Worm (Caenorhabditis elegans) whole organism, early embryonic: ENCODE measurements around the gene ymel-1.

Experiments
- B0310.2 ChIP-seq: sonication (generic microtip); optimal IDR thresholded peaks from 2 replicates; lab custom pipeline; 2016; ENCODE audit warnings: mild to moderate bottlenecking, missing genetic modification characterization, missing compliant biosample characterization
- ama-1 ChIP-seq: fragments of 150-350 bp; optimal IDR thresholded peaks from 2 replicates; lab custom pipeline; 2014
- ceh-13 ChIP-seq: fragments of 200-800 bp; sonication (Bioruptor generic); optimal IDR thresholded peaks from 2 replicates; lab custom pipeline; 2018; ENCODE audit warnings: mild to moderate bottlenecking, missing genetic modification characterization, missing compliant biosample characterization
- ceh-36 ChIP-seq: sonication (generic microtip); optimal IDR thresholded peaks from 2 replicates; lab custom pipeline; 2016; ENCODE audit warnings: missing genetic modification characterization, inconsistent platforms, missing compliant biosample characterization
- ets-7 ChIP-seq: sonication (generic microtip); optimal IDR thresholded peaks from 2 replicates; lab custom pipeline; 2016; ENCODE audit warnings: missing genotype, missing genetic modification characterization, missing compliant biosample characterization
- flt-1 ChIP-seq: fragments of 200-800 bp; sonication (Bioruptor generic); IDR thresholded peaks from 2 replicates; pipeline ENCODE4 v1.3.6; 2022; ENCODE audit warnings: missing genetic modification characterization, missing compliant biosample characterization
- hmg-4 ChIP-seq: fragments of 200-800 bp; sonication (Bioruptor generic); optimal IDR thresholded peaks from 2 replicates; lab custom pipeline; 2018; ENCODE audit warnings: mild to moderate bottlenecking, missing genetic modification characterization, missing compliant biosample characterization
- hnd-1 ChIP-seq: sonication (generic microtip); optimal IDR thresholded peaks from 2 replicates; lab custom pipeline; 2016; ENCODE audit warnings: missing genetic modification characterization, missing compliant biosample characterization
- tbx-11 ChIP-seq: fragments of 200-800 bp; sonication (Bioruptor generic); IDR thresholded peaks from 2 replicates; pipeline ENCODE4 v1.3.6; 2022; ENCODE audit warnings: missing genetic modification characterization, missing compliant biosample characterization

ymel-1 gene

ce11 chrIII:10464455-10464854, 48.5 kb downstream of the ymel-1 start:
- TF ChIP-seq ama-1 (lab: Kevin White, UChicago) (no peak), flt-1 (no peak), ceh-36 (tag; lab: Kevin White, UChicago) (no peak), B0310.2 (tag; lab: Kevin White, UChicago) (no peak), hnd-1 (tag; lab: Kevin White, UChicago) (no peak), ets-7 (no peak)

ce11 chrIII:10469574-10470055, 53.7 kb downstream of the ymel-1 start, which contains the start of gene D2045.5:
D2045.5 (minus strand) TSS chrIII:10469624.
- no peak for TF ChIP-seq hmg-4

DNA sequence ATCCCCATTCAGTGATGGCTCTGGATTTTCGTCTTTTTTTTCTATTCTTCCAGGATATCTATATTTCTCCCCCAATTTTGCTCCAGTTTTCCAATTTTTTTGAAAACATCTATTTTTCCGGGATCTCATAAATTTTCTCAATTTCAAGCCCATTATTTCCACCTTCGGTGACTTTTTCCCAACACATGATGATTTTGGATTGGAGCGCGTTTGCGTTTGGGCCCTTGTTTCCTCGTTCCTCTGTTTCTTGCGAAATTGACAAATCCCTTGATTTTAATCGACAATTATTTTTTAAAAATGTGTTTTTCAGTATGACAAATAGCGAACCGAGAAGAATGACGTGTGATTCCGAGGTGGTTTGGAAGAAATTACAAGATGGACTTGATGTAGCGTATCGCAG, 55.0 kb downstream of the ymel-1 start, which contains the start of gene cul-1:
Gene cul-1 (plus strand): TSS at position 311 of the 400 bp plus-strand sequence.
- no peak for TF ChIP-seq ceh-13
- no peak for TF ChIP-seq tbx-11 (GFP tag; lab: Robert Waterston, UW)
- no peak for TF ChIP-seq ceh-36 (tag; lab: Kevin White, UChicago)
- TF ChIP-seq hmg-4: no peak
